Worm (Caenorhabditis elegans) whole organism, young adult: Measurements from ENCODE around the gene pdi-6.
A peak's percentile ranks its signal among the peaks of the same experiment; 100 is the strongest.

Experiments used
- B0035.1 ChIP-seq: sonication (generic microtip); optimal IDR thresholded peaks from 2 replicates; lab custom pipeline; 2016; ENCODE audit warnings: missing genetic modification characterization, mild to moderate bottlenecking, missing compliant biosample characterization, missing genotype, missing genetic modification reagents
- B0336.3 ChIP-seq: fragments of 200-800 bp; sonication (Bioruptor generic); IDR thresholded peaks from 2 replicates; pipeline ENCODE4 v1.3.6; 2022; ENCODE audit warnings: missing genetic modification characterization, missing compliant biosample characterization
- F22D6.2 ChIP-seq: sonication (generic microtip); optimal IDR thresholded peaks from 2 replicates; lab custom pipeline; 2016; ENCODE audit warnings: mild to moderate bottlenecking, missing genetic modification characterization, missing compliant biosample characterization
- F49E8.2 ChIP-seq: sonication (generic microtip); optimal IDR thresholded peaks from 3 replicates; lab custom pipeline; 2017; ENCODE audit warnings: missing genetic modification characterization, mild to moderate bottlenecking, missing compliant biosample characterization, antibody characterized with exemption, moderate library complexity; ENCODE audit not compliant: insufficient read depth
- F55B11.4 ChIP-seq: sonication (generic microtip); optimal IDR thresholded peaks from 2 replicates; lab custom pipeline; 2016; ENCODE audit warnings: missing compliant biosample characterization, missing genetic modification characterization, borderline replicate concordance; ENCODE audit not compliant: insufficient read depth
- F57A8.1 ChIP-seq: fragments of 200-800 bp; sonication (Bioruptor generic); optimal IDR thresholded peaks from 2 replicates; lab custom pipeline; 2018; ENCODE audit warnings: mild to moderate bottlenecking, missing genetic modification characterization, moderate library complexity, missing compliant biosample characterization
- F57C9.4 ChIP-seq: sonication (generic microtip); optimal IDR thresholded peaks from 2 replicates; lab custom pipeline; 2017; ENCODE audit warnings: mild to moderate bottlenecking, missing genetic modification characterization, missing compliant biosample characterization
- Y67H2A.10 ChIP-seq: fragments of 200-800 bp; sonication (Bioruptor generic); conservative IDR thresholded peaks from 2 replicates; pipeline ENCODE4 v1.3.6; 2022; ENCODE audit warnings: missing genetic modification reagents, missing genetic modification characterization, missing compliant biosample characterization
- Y95B8A.8 ChIP-seq: fragments of 200-800 bp; sonication (Bioruptor generic); IDR thresholded peaks from 2 replicates; pipeline ENCODE4 v1.3.6; 2022; ENCODE audit warnings: missing genetic modification reagents, missing genetic modification characterization, missing compliant biosample characterization
- ama-1 ChIP-seq, 3 experiments: fragments of 150-350 bp in 1 of 3; sonication (generic microtip) in 2 of 3; optimal IDR thresholded peaks; 2 replicates each; lab custom pipeline; 2014 to 2018; ENCODE audit warnings: missing biosample characterization in 2 of 3, missing genetic modification characterization in 2 of 3, missing genetic modification reagents in 2 of 3
- athp-1 ChIP-seq: sonication (generic microtip); optimal IDR thresholded peaks from 2 replicates; lab custom pipeline; 2017; ENCODE audit warnings: mild to moderate bottlenecking, missing genetic modification characterization, missing compliant biosample characterization
- attf-3 ChIP-seq: fragments of 200-800 bp; sonication (Bioruptor generic); conservative IDR thresholded peaks from 2 replicates; pipeline ENCODE4 v1.3.6; 2022; ENCODE audit warnings: missing genetic modification reagents, missing genetic modification characterization, missing compliant biosample characterization
- attf-5 ChIP-seq: fragments of 200-800 bp; sonication (Bioruptor generic); optimal IDR thresholded peaks from 2 replicates; lab custom pipeline; 2018; ENCODE audit warnings: mild to moderate bottlenecking, missing genetic modification characterization, missing compliant biosample characterization
- attf-6 ChIP-seq: fragments of 200-800 bp; sonication (Bioruptor generic); IDR thresholded peaks from 2 replicates; pipeline ENCODE4 v1.3.6; 2022; ENCODE audit warnings: missing genetic modification reagents, missing genetic modification characterization, missing compliant biosample characterization
- cebp-2 ChIP-seq: fragments of 200-800 bp; sonication (Bioruptor generic); IDR thresholded peaks from 2 replicates; pipeline ENCODE4 v1.3.6; 2022; ENCODE audit warnings: missing genetic modification characterization, missing compliant biosample characterization
- chd-7 ChIP-seq: sonication (generic microtip); optimal IDR thresholded peaks from 2 replicates; lab custom pipeline; 2016; ENCODE audit warnings: mild to moderate bottlenecking, missing genetic modification characterization, moderate library complexity, missing compliant biosample characterization
- die-1 ChIP-seq: sonication (generic microtip); optimal IDR thresholded peaks from 2 replicates; lab custom pipeline; 2016; ENCODE audit warnings: missing genotype, mild to moderate bottlenecking, missing genetic modification characterization, missing compliant biosample characterization
- dpff-1 ChIP-seq: sonication (generic microtip); optimal IDR thresholded peaks from 2 replicates; lab custom pipeline; 2017; ENCODE audit warnings: mild to moderate bottlenecking, missing genetic modification characterization, missing compliant biosample characterization
- egl-44 ChIP-seq: fragments of 200-800 bp; sonication (Bioruptor generic); IDR thresholded peaks from 2 replicates; pipeline ENCODE4 v1.3.6; 2022; ENCODE audit warnings: missing genetic modification reagents, missing genetic modification characterization, missing compliant biosample characterization
- egrh-3 ChIP-seq: fragments of 200-800 bp; sonication (Bioruptor generic); IDR thresholded peaks from 2 replicates; pipeline ENCODE4 v1.3.6; 2022; ENCODE audit warnings: missing genetic modification reagents, missing genetic modification characterization, missing compliant biosample characterization
- gei-17 ChIP-seq: fragments of 200-800 bp; sonication (Bioruptor generic); optimal IDR thresholded peaks from 2 replicates; lab custom pipeline; 2018; ENCODE audit warnings: mild to moderate bottlenecking, missing genetic modification characterization, missing compliant biosample characterization
- him-1 ChIP-seq: sonication (generic microtip); optimal IDR thresholded peaks from 2 replicates; lab custom pipeline; 2016; ENCODE audit warnings: missing genotype, missing genetic modification reagents, missing genetic modification characterization, missing compliant biosample characterization
- lag-1 ChIP-seq: fragments of 200-800 bp; sonication (Bioruptor generic); IDR thresholded peaks from 2 replicates; pipeline ENCODE4 v1.3.6; 2022; ENCODE audit warnings: missing genetic modification reagents, missing genetic modification characterization, missing compliant biosample characterization
- let-526 ChIP-seq: fragments of 200-800 bp; sonication (Bioruptor generic); IDR thresholded peaks from 2 replicates; pipeline ENCODE4 v1.3.6; 2022; ENCODE audit warnings: missing genetic modification reagents, missing genetic modification characterization, missing compliant biosample characterization
- lir-1 ChIP-seq: fragments of 200-800 bp; sonication (Bioruptor generic); conservative IDR thresholded peaks from 2 replicates; pipeline ENCODE4 v1.3.6; 2022; ENCODE audit warnings: missing genetic modification reagents, missing genetic modification characterization, missing compliant biosample characterization
- madf-10 ChIP-seq: sonication (generic microtip); optimal IDR thresholded peaks from 2 replicates; lab custom pipeline; 2016; ENCODE audit warnings: mild to moderate bottlenecking, missing genetic modification characterization, missing compliant biosample characterization
- madf-3 ChIP-seq: fragments of 200-800 bp; sonication (Bioruptor generic); IDR thresholded peaks from 2 replicates; pipeline ENCODE4 v1.3.6; 2022; ENCODE audit warnings: missing genetic modification reagents, missing genetic modification characterization, missing compliant biosample characterization
- madf-8 ChIP-seq: fragments of 200-800 bp; sonication (Bioruptor generic); conservative IDR thresholded peaks from 2 replicates; pipeline ENCODE4 v1.3.6; 2022; ENCODE audit warnings: missing genetic modification reagents, missing genetic modification characterization, missing compliant biosample characterization
- mes-4 ChIP-seq: sonication (generic microtip); optimal IDR thresholded peaks from 2 replicates; lab custom pipeline; 2016; ENCODE audit warnings: missing genotype, missing genetic modification characterization, missing compliant biosample characterization
- mxl-1 ChIP-seq: sonication (generic microtip); optimal IDR thresholded peaks from 2 replicates; lab custom pipeline; 2016; ENCODE audit warnings: missing genetic modification characterization, missing compliant biosample characterization
- nhr-120 ChIP-seq: fragments of 200-800 bp; sonication (Bioruptor generic); IDR thresholded peaks from 2 replicates; pipeline ENCODE4 v1.3.6; 2022; ENCODE audit warnings: missing genetic modification characterization, missing compliant biosample characterization
- nhr-27 ChIP-seq: fragments of 200-800 bp; sonication (Bioruptor generic); optimal IDR thresholded peaks from 2 replicates; lab custom pipeline; 2018; ENCODE audit warnings: mild to moderate bottlenecking, missing genetic modification characterization, moderate library complexity, missing compliant biosample characterization
- nhr-80 ChIP-seq: sonication (generic microtip); optimal IDR thresholded peaks from 2 replicates; lab custom pipeline; 2016; ENCODE audit warnings: missing genetic modification characterization, missing compliant biosample characterization
- rcor-1 ChIP-seq: fragments of 200-800 bp; sonication (Bioruptor generic); IDR thresholded peaks from 2 replicates; pipeline ENCODE4 v1.3.6; 2022; ENCODE audit warnings: missing genetic modification reagents, missing genetic modification characterization, missing compliant biosample characterization
- sdz-38 ChIP-seq: sonication (generic microtip); optimal IDR thresholded peaks from 2 replicates; lab custom pipeline; 2016; ENCODE audit warnings: missing genotype, missing genetic modification characterization, missing compliant biosample characterization
- snpc-3.4 ChIP-seq: sonication (generic microtip); optimal IDR thresholded peaks from 2 replicates; lab custom pipeline; 2017; ENCODE audit warnings: missing genetic modification characterization, mild to moderate bottlenecking, missing compliant biosample characterization, antibody characterized with exemption, moderate library complexity, missing genotype, missing genetic modification reagents
- somi-1 ChIP-seq: fragments of 200-800 bp; sonication (Bioruptor generic); optimal IDR thresholded peaks from 2 replicates; lab custom pipeline; 2018; ENCODE audit warnings: mild to moderate bottlenecking, missing genetic modification characterization, missing compliant biosample characterization
- ztf-22 ChIP-seq: fragments of 200-800 bp; sonication (Bioruptor generic); optimal IDR thresholded peaks from 2 replicates; lab custom pipeline; 2018; ENCODE audit warnings: mild to moderate bottlenecking, missing genetic modification characterization, moderate library complexity, missing compliant biosample characterization
- ztf-28 ChIP-seq: fragments of 200-800 bp; sonication (Bioruptor generic); IDR thresholded peaks from 2 replicates; pipeline ENCODE4 v1.3.6; 2022; ENCODE audit warnings: missing genetic modification reagents, missing genetic modification characterization, missing compliant biosample characterization

Gene pdi-6

ce11 chrX:7106103-7106502, 37.7 kb upstream of the pdi-6 start, which contains the start of gene C36B7.2:
Gene C36B7.2 (plus strand): TSS chrX:7106403.
- TF ChIP-seq dpff-1 (tag; lab: Kevin White, UChicago) = no peak
- no peak for TF ChIP-seq somi-1 (GFP tag; lab: Kevin White, UChicago)
- no peak for TF ChIP-seq cebp-2 (GFP tag; lab: Robert Waterston, UW)
- no peak for TF ChIP-seq egrh-3 (GFP tag; lab: Robert Waterston, UW)
- no peak for TF ChIP-seq egl-44 (GFP tag; lab: Robert Waterston, UW)
- TF ChIP-seq F57A8.1 (GFP tag; lab: Kevin White, UChicago) = no peak
- no peak for TF ChIP-seq attf-6

ce11 chrX:7101477-7101876, 33.1 kb upstream of the pdi-6 start, which contains the start of gene C36B7.3:
Gene C36B7.3 (plus strand): TSS chrX:7101777.
- no peak for TF ChIP-seq madf-10 (tag; lab: Kevin White, UChicago)

- no peak for TF ChIP-seq chd-7 (tag; lab: Kevin White, UChicago)
- TF ChIP-seq attf-5 (GFP tag; lab: Kevin White, UChicago) = peak; percentile 27
- TF ChIP-seq Y67H2A.10 (GFP tag; lab: Robert Waterston, UW) = no peak
- no peak for TF ChIP-seq lag-1 (GFP tag; lab: Robert Waterston, UW)
- no peak for TF ChIP-seq ztf-28 (GFP tag; lab: Robert Waterston, UW)
- TF ChIP-seq let-526 (GFP tag; lab: Robert Waterston, UW) = no peak
- TF ChIP-seq dpff-1 (tag; lab: Kevin White, UChicago) = no peak
- TF ChIP-seq mxl-1 (tag; lab: Kevin White, UChicago) = no peak
- no peak for TF ChIP-seq F55B11.4 (tag; lab: Kevin White, UChicago)
- TF ChIP-seq F22D6.2 (tag; lab: Kevin White, UChicago) = no peak
- TF ChIP-seq egl-44 (GFP tag; lab: Robert Waterston, UW) = no peak
- TF ChIP-seq nhr-80 (tag; lab: Kevin White, UChicago) = peak; percentile 58
Measured at ce11 chrX:7100290-7100689, 31.9 kb upstream of the pdi-6 start, which contains the start of gene C36B7.6. Gene C36B7.6 (minus strand): TSS chrX:7100338.

ce11 chrX:7099049-7099448, 30.7 kb upstream of the pdi-6 start:
- TF ChIP-seq ztf-22 (GFP tag; lab: Kevin White, UChicago) (no peak), cebp-2 (GFP tag; lab: Robert Waterston, UW) (no peak), gei-17 (GFP tag; lab: Kevin White, UChicago) (no peak), F49E8.2 (no peak), Y95B8A.8 (GFP tag; lab: Robert Waterston, UW) (no peak), nhr-120 (GFP tag; lab: Robert Waterston, UW) (no peak), F57C9.4 (tag; lab: Kevin White, UChicago) (no peak), mes-4 (no peak), ama-1 (optimal IDR thresholded peaks at IDR 0.05; lab: Kevin White, UChicago) (no peak), ama-1 (GFP tag; optimal IDR thresholded peaks at IDR 0.05; lab: Kevin White, UChicago) (no peak), him-1 (tag; lab: Kevin White, UChicago) (no peak)

- TF ChIP-seq lir-1 (GFP tag; lab: Robert Waterston, UW) (no peak), nhr-27 (no peak), die-1 (tag; lab: Kevin White, UChicago) (no peak), Y67H2A.10 (GFP tag; lab: Robert Waterston, UW) (no peak), sdz-38 (tag; lab: Kevin White, UChicago) (no peak), attf-3 (GFP tag; lab: Robert Waterston, UW) (no peak), B0336.3 (no peak), nhr-80 (tag; lab: Kevin White, UChicago) (no peak), rcor-1 (GFP tag; lab: Robert Waterston, UW) (no peak), athp-1 (no peak), nhr-120 (GFP tag; lab: Robert Waterston, UW) (no peak), B0035.1 (tag; lab: Kevin White, UChicago) (no peak), madf-3 (GFP tag; lab: Robert Waterston, UW) (no peak), snpc-3.4 (no peak), madf-8 (GFP tag; lab: Robert Waterston, UW) (no peak), chd-7 (tag; lab: Kevin White, UChicago) (no peak)
- TF ChIP-seq, all 124 proteins: peak for 0
Measured at ce11 chrX:7096349-7096748, 28.0 kb upstream of the pdi-6 start, which contains the start of gene C36B7.5. Gene C36B7.5 (minus strand): TSS chrX:7096449.
